Fruit fly (Drosophila melanogaster) whole organism, prepupa: ENCODE measurements around the gene mRpS33.

Experiments
- CG31627 ChIP-seq: fragments of 200-800 bp; sonication (Bioruptor generic); optimal IDR thresholded peaks from 3 replicates; lab custom pipeline; 2016; ENCODE audit warnings: missing biosample characterization, missing genetic modification characterization
- CG6792 ChIP-seq: fragments of 200-800 bp; sonication (Bioruptor generic); optimal IDR thresholded peaks from 3 replicates; lab custom pipeline; 2016; ENCODE audit warnings: missing biosample characterization, missing genetic modification characterization
- CG8119 ChIP-seq: fragments of 200-800 bp; sonication (Bioruptor generic); IDR thresholded peaks from 3 replicates; pipeline ENCODE4 v1.3.6; 2022; ENCODE audit warnings: missing biosample characterization, missing genetic modification characterization
- Ets21C ChIP-seq: fragments of 200-800 bp; sonication (Bioruptor generic); optimal IDR thresholded peaks from 3 replicates; lab custom pipeline; 2016; ENCODE audit warnings: missing biosample characterization, missing genetic modification characterization
- Gug ChIP-seq: fragments of 200-800 bp; sonication (Bioruptor generic); IDR thresholded peaks from 2 replicates; pipeline ENCODE4 v1.3.6; 2022; ENCODE audit warnings: missing biosample characterization, missing genetic modification characterization
- acj6 ChIP-seq: fragments of 200-800 bp; sonication (Bioruptor generic); optimal IDR thresholded peaks from 3 replicates; lab custom pipeline; 2016; ENCODE audit warnings: missing biosample characterization, missing genetic modification characterization

dm6 chr3R:16446836-16447235, 10.4 kb upstream of the mRpS33 start:
- TF ChIP-seq acj6 (GFP tag; lab: Kevin White, UChicago), result no peak
- no peak for TF ChIP-seq Gug (GFP tag; lab: Robert Waterston, UW)
- no peak for TF ChIP-seq Ets21C
- TF ChIP-seq CG8119, result no peak
- TF ChIP-seq CG6792, result no peak
- no peak for TF ChIP-seq CG31627
